Worm (Caenorhabditis elegans): ENCODE results near the gene set-2.
A peak's percentile ranks its signal among the peaks of the same experiment; 100 is the strongest.

Gene set-2

DNA sequence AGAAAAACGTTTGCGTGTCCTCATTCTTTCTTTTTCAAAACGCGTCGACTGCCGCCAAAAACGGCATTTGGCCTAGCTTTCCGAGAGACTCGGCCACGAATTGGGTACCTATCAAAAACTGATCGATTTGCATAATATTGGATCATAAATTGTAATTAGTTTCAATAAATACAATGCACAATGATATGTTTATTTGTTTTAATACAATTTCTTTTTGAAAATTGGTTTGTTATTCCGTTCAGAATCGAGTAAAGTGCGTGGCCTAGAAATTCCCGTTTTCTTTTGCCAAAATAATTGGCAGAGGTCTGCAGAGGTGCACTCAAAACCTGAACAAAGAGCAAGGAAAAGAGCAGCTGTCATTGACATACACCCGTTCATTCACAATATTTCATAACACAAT lies 24.6 kb downstream of the set-2 start, which contains the start of gene F26F4.8 (continued):
- peak; percentile 30 for TF ChIP-seq lin-15B (tag; optimal IDR thresholded peaks at IDR 0.05)

DNA sequence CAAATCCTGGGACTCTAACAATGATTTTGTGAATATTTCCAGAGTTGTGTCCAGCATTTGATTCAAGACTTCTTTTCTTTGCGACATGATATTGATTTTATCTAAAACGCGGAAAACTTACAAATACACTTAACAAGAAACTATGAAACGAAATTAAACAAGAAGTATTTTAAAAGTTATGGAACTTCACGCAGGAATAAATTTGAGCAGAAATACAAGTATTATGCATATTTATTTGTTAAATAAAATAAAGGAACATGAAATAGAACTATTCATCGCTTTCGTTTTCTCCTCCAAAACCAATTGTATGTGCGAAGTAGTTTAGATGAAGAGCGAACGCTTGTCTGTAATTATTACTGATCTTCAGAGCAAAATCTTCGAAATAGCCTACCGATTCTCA lies 26.2 kb downstream of the set-2 start, which contains the start of gene kbp-2:
TSS of gene kbp-2 (minus strand) at position 101 of the 400 bp plus-strand sequence.
- TF ChIP-seq nhr-84 (tag; optimal IDR thresholded peaks at IDR 0.05) (no peak), tlp-1 (tag; optimal IDR thresholded peaks at IDR 0.05) (no peak), xbp-1 (tag; optimal IDR thresholded peaks at IDR 0.05) (no peak), fkh-8 (tag; optimal IDR thresholded peaks at IDR 0.05) (no peak), nhr-237 (tag; optimal IDR thresholded peaks at IDR 0.05) (no peak), mab-9 (GFP tag; IDR thresholded peaks at IDR 0.05) (no peak), hlh-4 (tag; optimal IDR thresholded peaks at IDR 0.05) (no peak), fkh-4 (tag; optimal IDR thresholded peaks at IDR 0.05; ENCODE audit: borderline replicate concordance) (no peak), zip-4 (GFP tag; optimal IDR thresholded peaks at IDR 0.05) (no peak)

DNA sequence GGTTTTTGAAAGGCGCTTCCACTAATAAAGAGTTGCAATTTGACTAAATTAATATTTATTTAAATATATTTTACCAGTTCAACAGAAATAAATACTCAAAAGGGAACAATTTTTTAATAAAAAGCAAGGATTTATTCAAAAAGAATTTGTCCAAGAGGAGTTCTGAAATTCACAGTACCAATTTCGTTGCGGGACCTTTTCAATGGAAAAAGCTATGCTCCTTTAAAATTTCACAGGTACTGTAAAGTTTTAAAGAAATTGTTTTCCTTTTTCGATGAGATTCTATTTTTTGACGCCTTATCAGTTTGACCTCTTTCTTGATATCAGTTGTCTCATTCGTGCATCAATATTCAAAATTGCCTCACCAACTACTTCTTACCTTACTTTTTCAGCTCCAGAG lies 29.7 kb downstream of the set-2 start, which contains the start of gene tag-340:
TSS of gene tag-340 (plus strand) at position 249 of the 400 bp plus-strand sequence.
- no peak for TF ChIP-seq egl-13 (tag; optimal IDR thresholded peaks at IDR 0.05)
- TF ChIP-seq rnt-1 (tag; optimal IDR thresholded peaks at IDR 0.05) = no peak
- TF ChIP-seq pqm-1 (tag; optimal IDR thresholded peaks at IDR 0.05) = no peak
- TF ChIP-seq nhr-84 (tag; optimal IDR thresholded peaks at IDR 0.05) = no peak
- no peak for TF ChIP-seq nhr-237 (tag; optimal IDR thresholded peaks at IDR 0.05)
- no peak for TF ChIP-seq skn-1 (tag; optimal IDR thresholded peaks at IDR 0.05)
- TF ChIP-seq efl-1 (optimal IDR thresholded peaks at IDR 0.05) = no peak
- TF ChIP-seq efl-1 (GFP tag; optimal IDR thresholded peaks at IDR 0.05 in 1 of 2) = peak in 1 of 2 experiments; percentile 20

DNA sequence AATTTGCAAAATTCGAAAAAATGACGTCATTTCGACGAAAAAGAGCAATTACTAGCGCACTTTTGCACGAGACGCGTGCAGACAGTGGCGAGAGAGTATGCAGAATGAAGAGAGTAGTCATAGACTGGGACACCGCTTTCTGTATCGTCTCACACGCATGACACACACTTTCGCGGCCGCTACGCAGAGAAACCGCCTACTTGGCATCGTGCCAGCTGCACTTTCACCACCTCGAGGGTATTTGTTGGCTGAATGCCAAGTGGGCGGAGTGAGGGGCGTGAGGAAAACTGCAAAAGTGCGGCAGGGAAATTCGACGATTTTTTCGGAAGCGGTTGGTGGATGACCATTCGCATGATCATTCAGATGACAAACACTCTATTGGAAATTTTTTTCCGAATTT lies 30.3 kb downstream of the set-2 start:
- peak; percentile 100 for TF ChIP-seq snu-23 (GFP tag; optimal IDR thresholded peaks at IDR 0.05)
- TF ChIP-seq nhr-77 (tag; optimal IDR thresholded peaks at IDR 0.05) = peak; percentile 99
- peak; percentile 100 for TF ChIP-seq fkh-8 (tag; optimal IDR thresholded peaks at IDR 0.05)
- TF ChIP-seq unc-86 (tag; optimal IDR thresholded peaks at IDR 0.05) = peak; percentile 100
- TF ChIP-seq efl-1 (optimal IDR thresholded peaks at IDR 0.05) = peak; percentile 96 to 97
- peak; percentile 85 to 99 for TF ChIP-seq efl-1 (GFP tag; optimal IDR thresholded peaks at IDR 0.05 in 1 of 2)
- TF ChIP-seq mef-2 (tag; optimal IDR thresholded peaks at IDR 0.05) = peak; percentile 96
- TF ChIP-seq tlp-1 (tag; optimal IDR thresholded peaks at IDR 0.05) = no peak
- TF ChIP-seq lsy-2 (tag; optimal IDR thresholded peaks at IDR 0.05) = peak; percentile 97
- TF ChIP-seq lin-39 (tag; optimal IDR thresholded peaks at IDR 0.05) = peak; percentile 93
- TF ChIP-seq nhr-85 (tag) = peak; percentile 100
- TF ChIP-seq elt-2 (tag; optimal IDR thresholded peaks at IDR 0.05) = peak; percentile 99
- peak; percentile 69 for TF ChIP-seq ces-1 (GFP tag; optimal IDR thresholded peaks at IDR 0.05)
- TF ChIP-seq ama-1 (optimal IDR thresholded peaks at IDR 0.05) = no peak
- peak; percentile 95 for TF ChIP-seq pqm-1 (tag; optimal IDR thresholded peaks at IDR 0.05)
- peak; percentile 89 to 91 (median 89) for TF ChIP-seq dpl-1 (GFP tag; optimal IDR thresholded peaks at IDR 0.05)
- TF ChIP-seq sox-4 (tag; optimal IDR thresholded peaks at IDR 0.05) = peak; percentile 99
- peak; percentile 93 for TF ChIP-seq fkh-4 (tag; optimal IDR thresholded peaks at IDR 0.05; ENCODE audit: borderline replicate concordance)
- TF ChIP-seq nhr-11 (tag; optimal IDR thresholded peaks at IDR 0.05) = peak; percentile 94
- TF ChIP-seq lir-3 (tag; optimal IDR thresholded peaks at IDR 0.05; ENCODE audit: poor library complexity) = peak; percentile 98
- TF ChIP-seq hlh-17 (GFP tag; optimal IDR thresholded peaks at IDR 0.05; ENCODE audit: borderline replicate concordance) = no peak
- peak; percentile 10 for TF ChIP-seq Y116A8C.19 (tag; optimal IDR thresholded peaks at IDR 0.05; ENCODE audit: borderline replicate concordance)
- TF ChIP-seq irx-1 (tag; optimal IDR thresholded peaks at IDR 0.05) = peak; percentile 98
- TF ChIP-seq ceh-8 (GFP tag; optimal IDR thresholded peaks at IDR 0.05) = peak; percentile 99
- peak; percentile 98 for TF ChIP-seq mab-9 (GFP tag; IDR thresholded peaks at IDR 0.05)
- peak; percentile 100 for TF ChIP-seq nhr-20 (tag; optimal IDR thresholded peaks at IDR 0.05)
- TF ChIP-seq fkh-10 (GFP tag; optimal IDR thresholded peaks at IDR 0.05) = peak; percentile 99
- peak; percentile 68 for TF ChIP-seq F16B12.6 (tag; optimal IDR thresholded peaks at IDR 0.05)
- peak; percentile 98 for TF ChIP-seq rnt-1 (tag; optimal IDR thresholded peaks at IDR 0.05)
- TF ChIP-seq ceh-90 (tag; optimal IDR thresholded peaks at IDR 0.05) = peak; percentile 73
- TF ChIP-seq tbx-2 (tag; optimal IDR thresholded peaks at IDR 0.05) = peak; percentile 100
- peak; percentile 95 for TF ChIP-seq efl-3 (GFP tag; optimal IDR thresholded peaks at IDR 0.05)
- peak; percentile 99 for TF ChIP-seq ztf-4 (tag; optimal IDR thresholded peaks at IDR 0.05)
- TF ChIP-seq ztf-11 (tag; optimal IDR thresholded peaks at IDR 0.05) = peak in 1 of 2 experiments; percentile 99
- TF ChIP-seq egl-27 (tag; optimal IDR thresholded peaks at IDR 0.05) = peak; percentile 83 to 96
- TF ChIP-seq C04F5.9 (tag; optimal IDR thresholded peaks at IDR 0.05) = peak; percentile 97
- TF ChIP-seq zag-1 (tag; optimal IDR thresholded peaks at IDR 0.05) = peak; percentile 30
- peak; percentile 45 to 99 for TF ChIP-seq mdl-1 (tag; optimal IDR thresholded peaks at IDR 0.05)

Measured in whole organism, L1 larva.